Worm (Caenorhabditis elegans): ENCODE measurements around the gene lips-10.

DNA sequence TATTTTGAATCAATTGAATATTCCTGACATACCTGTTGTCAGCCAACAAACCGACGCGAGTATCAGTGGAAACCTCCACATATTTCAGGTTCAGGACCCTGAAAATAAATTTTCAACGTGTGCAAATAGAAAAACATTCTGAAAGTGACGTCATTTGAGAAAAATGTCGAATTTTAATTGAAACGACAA lies 10.3 kb upstream of the lips-10 start, which contains the start of gene F14E5.2:
- TF ChIP-seq hsf-1 (GFP tag; IDR thresholded peaks at IDR 0.05) (no peak), dpl-1 (GFP tag; optimal IDR thresholded peaks at IDR 0.05) (no peak), lin-40 (tag; optimal IDR thresholded peaks at IDR 0.05) (no peak), Y56A3A.18 (GFP tag; IDR thresholded peaks at IDR 0.05) (no peak), him-1 (tag; optimal IDR thresholded peaks at IDR 0.05) (no peak), F22D6.2 (tag; optimal IDR thresholded peaks at IDR 0.05) (no peak)
